Worm (Caenorhabditis elegans): ENCODE measurements around the gene epac-1.

Gene epac-1

ce11 chrIII:10202391-10202790 is 13.4 kb downstream of the epac-1 start:
- TF ChIP-seq ceh-14 (tag; optimal IDR thresholded peaks at IDR 0.05), result no peak
- TF ChIP-seq ceh-31 (tag; optimal IDR thresholded peaks at IDR 0.05), result no peak
- no peak for TF ChIP-seq syd-9 (tag; optimal IDR thresholded peaks at IDR 0.05)
- TF ChIP-seq unc-55 (GFP tag; optimal IDR thresholded peaks at IDR 0.05), result no peak
- TF ChIP-seq ceh-6 (GFP tag; optimal IDR thresholded peaks at IDR 0.05), result no peak
- no peak for TF ChIP-seq T23F11.4 (GFP tag; optimal IDR thresholded peaks at IDR 0.05)
- no peak for TF ChIP-seq K09A11.1 (tag; optimal IDR thresholded peaks at IDR 0.05; ENCODE audit: insufficient read depth)
- TF ChIP-seq eyg-1 (tag; optimal IDR thresholded peaks at IDR 0.05), result no peak
- TF ChIP-seq sox-4 (tag; optimal IDR thresholded peaks at IDR 0.05), result no peak
- TF ChIP-seq ceh-19 (GFP tag; optimal IDR thresholded peaks at IDR 0.05), result no peak
- TF ChIP-seq Y22D7AL.16 (tag; optimal IDR thresholded peaks at IDR 0.05), result no peak
- no peak for TF ChIP-seq pag-3 (tag; optimal IDR thresholded peaks at IDR 0.05; ENCODE audit: borderline replicate concordance)
- no peak for TF ChIP-seq unc-42 (tag; optimal IDR thresholded peaks at IDR 0.05)
- no peak for TF ChIP-seq sdc-2 (tag; optimal IDR thresholded peaks at IDR 0.05)
- no peak for TF ChIP-seq fkh-10 (GFP tag; optimal IDR thresholded peaks at IDR 0.05)
- TF ChIP-seq ztf-16 (tag; optimal IDR thresholded peaks at IDR 0.05), result no peak
- no peak for TF ChIP-seq ceh-2 (tag; optimal IDR thresholded peaks at IDR 0.05)
- TF ChIP-seq dmd-4 (tag; optimal IDR thresholded peaks at IDR 0.05; ENCODE audit: borderline replicate concordance), result no peak
- TF ChIP-seq C38D4.7 (GFP tag; optimal IDR thresholded peaks at IDR 0.05), result no peak
- TF ChIP-seq npax-4 (tag; optimal IDR thresholded peaks at IDR 0.05), result no peak

- no peak for TF ChIP-seq odd-2 (tag; optimal IDR thresholded peaks at IDR 0.05)
- TF ChIP-seq unc-3 (GFP tag; conservative IDR thresholded peaks at IDR 0.05), result no peak
- TF ChIP-seq unc-3 (tag; optimal IDR thresholded peaks at IDR 0.05), result no peak
- no peak for TF ChIP-seq C38D4.7 (GFP tag; optimal IDR thresholded peaks at IDR 0.05)
- TF ChIP-seq eyg-1 (tag; optimal IDR thresholded peaks at IDR 0.05), result no peak
- TF ChIP-seq dve-1 (tag; optimal IDR thresholded peaks at IDR 0.05), result peak; percentile 37
- TF ChIP-seq nfya-1 (tag; optimal IDR thresholded peaks at IDR 0.05), result peak; percentile 12
- TF ChIP-seq ceh-9 (tag; optimal IDR thresholded peaks at IDR 0.05), result no peak
- TF ChIP-seq pqm-1 (tag; optimal IDR thresholded peaks at IDR 0.05), result no peak
- no peak for TF ChIP-seq npax-4 (tag; optimal IDR thresholded peaks at IDR 0.05)
- no peak for TF ChIP-seq ceh-2 (tag; optimal IDR thresholded peaks at IDR 0.05)
- no peak for TF ChIP-seq ceh-14 (tag; optimal IDR thresholded peaks at IDR 0.05)
- TF ChIP-seq pha-4 (tag; optimal IDR thresholded peaks at IDR 0.05), result no peak
- TF ChIP-seq sdc-2 (tag; optimal IDR thresholded peaks at IDR 0.05), result no peak
- TF ChIP-seq nhr-232 (tag; optimal IDR thresholded peaks at IDR 0.05), result no peak
- no peak for TF ChIP-seq tbx-2 (tag; optimal IDR thresholded peaks at IDR 0.05)
- TF ChIP-seq dmd-4 (tag; optimal IDR thresholded peaks at IDR 0.05; ENCODE audit: borderline replicate concordance), result no peak
- peak; percentile 46 for TF ChIP-seq unc-55 (GFP tag; optimal IDR thresholded peaks at IDR 0.05)
- peak; percentile 1 for TF ChIP-seq ceh-18 (tag; optimal IDR thresholded peaks at IDR 0.05)
These were observed 14.2 kb downstream of the epac-1 start, which contains the start of gene chc-1 for ce11 chrIII:10202894-10203871. TSS of gene chc-1 (plus strand) at chrIII:10203821.

- TF ChIP-seq hlh-8 (tag; optimal IDR thresholded peaks at IDR 0.05), result no peak
- TF ChIP-seq hlh-30 (tag; optimal IDR thresholded peaks at IDR 0.05; ENCODE audit: insufficient read depth), result no peak
- TF ChIP-seq dve-1 (tag; optimal IDR thresholded peaks at IDR 0.05), result no peak
- no peak for TF ChIP-seq tbx-2 (tag; optimal IDR thresholded peaks at IDR 0.05)
- no peak for TF ChIP-seq che-1 (tag; optimal IDR thresholded peaks at IDR 0.05)
- TF ChIP-seq ttx-3 (tag; optimal IDR thresholded peaks at IDR 0.05), result no peak
- no peak for TF ChIP-seq lin-11 (tag; optimal IDR thresholded peaks at IDR 0.05)
- no peak for TF ChIP-seq rnt-1 (tag; optimal IDR thresholded peaks at IDR 0.05)
- no peak for TF ChIP-seq Y22D7AL.16 (tag; optimal IDR thresholded peaks at IDR 0.05)
- TF ChIP-seq hlh-13 (GFP tag; optimal IDR thresholded peaks at IDR 0.05), result no peak
- no peak for TF ChIP-seq eyg-1 (tag; optimal IDR thresholded peaks at IDR 0.05)
These were observed 17.3 kb downstream of the epac-1 start for ce11 chrIII:10206352-10206751.

Data from whole organism, late embryonic.